Fruit fly (Drosophila melanogaster): Measurements from ENCODE around the gene CG42675.

CG42675 gene

DNA sequence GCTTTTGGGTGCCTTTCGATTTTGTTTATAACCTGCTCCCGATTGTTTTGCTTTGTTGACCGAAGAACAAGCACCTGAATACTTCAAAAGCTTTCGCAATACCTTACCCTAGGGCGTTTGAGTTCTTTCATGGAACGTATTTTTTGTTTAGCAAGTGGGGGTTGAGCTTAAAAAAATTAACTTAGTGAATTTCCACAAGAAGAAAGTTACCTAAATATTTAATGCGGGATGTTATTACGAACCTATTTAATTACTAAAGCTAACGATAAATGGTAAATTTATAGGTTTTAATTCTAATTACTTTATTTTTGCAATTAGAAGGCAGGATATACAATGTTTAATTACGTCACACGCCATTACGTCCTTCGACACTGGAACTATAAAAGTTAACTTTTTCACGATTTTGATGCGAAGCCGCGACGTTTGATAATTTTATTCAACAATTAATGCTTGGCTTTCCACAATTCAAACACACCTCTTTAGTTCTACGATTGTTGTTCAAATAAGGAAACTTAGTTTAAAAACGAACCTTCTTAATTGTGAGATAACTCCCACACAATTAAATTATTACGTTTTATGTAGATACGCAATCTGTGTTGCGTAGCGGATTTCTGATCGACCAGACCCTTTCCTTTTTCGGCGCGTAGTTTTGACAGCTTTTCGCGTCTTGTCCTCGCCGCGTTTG is 48.0 kb downstream of the CG42675 start (continued):
- TF ChIP-seq croc (GFP tag; conservative IDR thresholded peaks at IDR 0.05) (no peak), Blimp-1 (GFP tag; optimal IDR thresholded peaks at IDR 0.05) (no peak), pho (GFP tag; optimal IDR thresholded peaks at IDR 0.05) (peak; percentile 59), Stat92E (GFP tag; optimal IDR thresholded peaks at IDR 0.05) (no peak), CG9797 (GFP tag; optimal IDR thresholded peaks at IDR 0.05) (no peak), gro (GFP tag; optimal IDR thresholded peaks at IDR 0.05) (peak; percentile 2), lilli (GFP tag; optimal IDR thresholded peaks at IDR 0.05) (peak; percentile 53), CG30403 (GFP tag; optimal IDR thresholded peaks at IDR 0.05) (peak; percentile 69), CG17829 (tag; optimal IDR thresholded peaks at IDR 0.05) (no peak), sc (optimal IDR thresholded peaks at IDR 0.05) (no peak), sc (GFP tag; optimal IDR thresholded peaks at IDR 0.05) (no peak), nerfin-2 (GFP tag; IDR thresholded peaks at IDR 0.05; ENCODE audit: partially characterized antibody) (no peak), prd (optimal IDR thresholded peaks at IDR 0.05) (no peak), prd (GFP tag; IDR thresholded peaks at IDR 0.05) (peak; percentile 25; the same call in 2 of the 3 replicates), Ets97D (GFP tag; optimal IDR thresholded peaks at IDR 0.05) (no peak), CG18619 (GFP tag; optimal IDR thresholded peaks at IDR 0.05) (peak; percentile 67), hkb (optimal IDR thresholded peaks at IDR 0.05) (no peak), hkb (GFP tag; IDR thresholded peaks at IDR 0.05) (no peak), CG7745 (tag; optimal IDR thresholded peaks at IDR 0.05) (no peak), pan (optimal IDR thresholded peaks at IDR 0.05) (no peak), pan (GFP tag; optimal IDR thresholded peaks at IDR 0.05 in 1 of 2, IDR thresholded peaks at IDR 0.05 in 1 of 2) (peak in 1 of 2 experiments; percentile 13), CG4424 (GFP tag; optimal IDR thresholded peaks at IDR 0.05) (peak; percentile 1), CG16863 (GFP tag; optimal IDR thresholded peaks at IDR 0.05) (no peak), unpg (GFP tag; optimal IDR thresholded peaks at IDR 0.05) (no peak), toy (GFP tag; IDR thresholded peaks at IDR 0.05) (no peak), salm (tag; optimal IDR thresholded peaks at IDR 0.05) (no peak), ci (GFP tag; IDR thresholded peaks at IDR 0.05) (no peak), CG11456 (GFP tag; IDR thresholded peaks at IDR 0.05) (peak; percentile 73; the same call in 2 of the 3 replicates), CG3995 (GFP tag; optimal IDR thresholded peaks at IDR 0.05) (peak; percentile 13), Hand (GFP tag; optimal IDR thresholded peaks at IDR 0.05) (no peak), pros (GFP tag; optimal IDR thresholded peaks at IDR 0.05) (no peak), CG30431 (GFP tag; optimal IDR thresholded peaks at IDR 0.05) (no peak), pum (GFP tag; optimal IDR thresholded peaks at IDR 0.05) (peak; percentile 52), CG7839 (tag; optimal IDR thresholded peaks at IDR 0.05) (peak; percentile 48), Dip3 (GFP tag; optimal IDR thresholded peaks at IDR 0.05) (peak; percentile 52), zfh2 (GFP tag; optimal IDR thresholded peaks at IDR 0.05) (peak; percentile 58), CG3281 (GFP tag; optimal IDR thresholded peaks at IDR 0.05) (peak; percentile 67), corto (GFP tag; optimal IDR thresholded peaks at IDR 0.05) (no peak), CG17359 (tag; optimal IDR thresholded peaks at IDR 0.05) (peak; percentile 17), Gug (GFP tag; IDR thresholded peaks at IDR 0.05) (peak; percentile 56; the same call in 2 of the 4 replicates), Dek (tag; optimal IDR thresholded peaks at IDR 0.05) (no peak), cwo (GFP tag; optimal IDR thresholded peaks at IDR 0.05) (peak; percentile 5), CG1529 (GFP tag; optimal IDR thresholded peaks at IDR 0.05) (no peak), Nf-YB (GFP tag; optimal IDR thresholded peaks at IDR 0.05) (no peak), jigr1 (GFP tag; IDR thresholded peaks at IDR 0.05) (no peak), CG17361 (GFP tag; IDR thresholded peaks at IDR 0.05) (peak; percentile 69; the same call in 2 of the 3 replicates), Hey (tag; optimal IDR thresholded peaks at IDR 0.05) (no peak), bsh (GFP tag; optimal IDR thresholded peaks at IDR 0.05) (no peak), CG17328 (GFP tag; IDR thresholded peaks at IDR 0.05) (0 out of 2 replicates have a peak, but pooled peaks have one; percentile 13), sna (GFP tag; IDR thresholded peaks at IDR 0.05; ENCODE audit: partially characterized antibody) (no peak)
